Fruit fly (Drosophila melanogaster) S2 (cell line): ENCODE measurements around the gene Las.

Experiments used
- CG8478 ChIP-seq: fragments of >200 bp; optimal IDR thresholded peaks from 2 replicates; lab custom pipeline; 2018
- CTCF ChIP-seq, 2 experiments: fragments of >200 bp; optimal IDR thresholded peaks; 2 replicates each; lab custom pipeline; 2018

- TF ChIP-seq CG8478 (lab: Kevin White, UChicago) (no peak), CTCF (optimal IDR thresholded peaks at IDR 0.05; lab: Kevin White, UChicago) (no peak)
These were observed 25.9 kb downstream of the Las start for dm6 chr3L:20405971-20406948.
